Fruit fly (Drosophila melanogaster) whole organism: ENCODE measurements around the gene CG43246.

Experiments
- CG8478 ChIP-seq: fragments of >200 bp; optimal IDR thresholded peaks from 2 replicates; lab custom pipeline; 2018; ENCODE audit warnings: inconsistent platforms
- Dll ChIP-seq: fragments of >200 bp; optimal IDR thresholded peaks from 2 replicates; lab custom pipeline; 2017
- EcR ChIP-seq, 2 experiments: fragments of >200 bp; optimal IDR thresholded peaks; 2 replicates each; lab custom pipeline; 2017; ENCODE audit warnings: missing biosample characterization in 2 of 2, missing genetic modification characterization in 2 of 2, missing genetic modification reagents in 2 of 2
- pan ChIP-seq: fragments of >200 bp; optimal IDR thresholded peaks from 2 replicates; lab custom pipeline; 2017
- psq ChIP-seq: fragments of >200 bp; optimal IDR thresholded peaks from 2 replicates; lab custom pipeline; 2017
- usp ChIP-seq: fragments of >200 bp; optimal IDR thresholded peaks from 2 replicates; lab custom pipeline; 2017; ENCODE audit warnings: missing biosample characterization, missing genetic modification characterization, mixed read lengths

DNA sequence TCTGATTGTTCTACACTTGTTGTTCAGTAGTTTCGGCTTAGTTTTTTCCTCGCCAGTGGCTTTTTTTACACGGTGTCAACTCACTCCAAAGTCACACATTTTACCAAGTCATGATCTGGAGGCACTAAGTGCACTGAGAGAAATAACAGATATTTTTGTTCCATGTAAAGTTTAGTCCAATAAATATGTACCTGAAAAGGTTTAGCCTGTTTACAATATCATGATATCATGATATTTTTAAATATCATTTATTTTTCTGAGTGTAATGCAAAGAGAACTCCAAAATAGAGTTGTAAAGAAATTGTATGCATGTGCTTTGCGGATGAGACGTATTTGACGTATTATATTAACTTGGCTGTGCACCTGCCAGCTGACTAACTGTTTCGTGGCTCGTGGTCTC is 4.6 kb upstream of the CG43246 start:
- TF ChIP-seq usp = no peak
- TF ChIP-seq pan (lab: Kevin White, UChicago) = no peak
- TF ChIP-seq CG8478 = no peak
- no peak for TF ChIP-seq EcR (GFP tag; optimal IDR thresholded peaks at IDR 0.05; lab: Kevin White, UChicago)
- no peak for TF ChIP-seq psq
- no peak for TF ChIP-seq Dll (lab: Kevin White, UChicago)
